Comparison of ENCODE assay signal across 1 fruit fly cellular context in genomic region chrX:14743819-14744218, dm6.
TF ChIP-seq lines count a peak whose summit lies in the region.

No protein-coding gene starts in this region.

TF ChIP-seq in whole organism, embryonic, 481 proteins besides CTCF, POLR2A, EP300 and RAD21 (continued from another document):
- no peak for TF ChIP-seq ken (GFP tag; IDR thresholded peaks at IDR 0.05; lab: Robert Waterston, UW)
- TF ChIP-seq Xbp1 (GFP tag; optimal IDR thresholded peaks at IDR 0.05; lab: Kevin White, UChicago): peak; percentile 33
- peak; percentile 39 for TF ChIP-seq CG17385 (GFP tag; optimal IDR thresholded peaks at IDR 0.05; lab: Kevin White, UChicago)
- TF ChIP-seq bbx (GFP tag; IDR thresholded peaks at IDR 0.05; lab: Robert Waterston, UW; ENCODE audit: partially characterized antibody): no peak
- no peak for TF ChIP-seq HLH4C (GFP tag; IDR thresholded peaks at IDR 0.05; lab: Robert Waterston, UW; ENCODE audit: partially characterized antibody)
- TF ChIP-seq CG3407 (GFP tag; optimal IDR thresholded peaks at IDR 0.05; lab: Kevin White, UChicago): peak; percentile 25
- TF ChIP-seq CG18619 (GFP tag; optimal IDR thresholded peaks at IDR 0.05; lab: Kevin White, UChicago): peak; percentile 40
- peak; percentile 73 for TF ChIP-seq CG7839 (tag; optimal IDR thresholded peaks at IDR 0.05; lab: Kevin White, UChicago)
- TF ChIP-seq H15 (GFP tag; IDR thresholded peaks at IDR 0.05; lab: Robert Waterston, UW): 0 out of 3 replicates have a peak, but pooled peaks have one; percentile 16
- TF ChIP-seq CG2199 (GFP tag; IDR thresholded peaks at IDR 0.05; lab: Robert Waterston, UW): no peak
- TF ChIP-seq tio (GFP tag; optimal IDR thresholded peaks at IDR 0.05; lab: Kevin White, UChicago): peak; percentile 38
- TF ChIP-seq CG6254 (GFP tag; optimal IDR thresholded peaks at IDR 0.05; lab: Kevin White, UChicago): peak; percentile 34
- no peak for TF ChIP-seq Elba2 (GFP tag; optimal IDR thresholded peaks at IDR 0.05; lab: Kevin White, UChicago)
- no peak for TF ChIP-seq her (GFP tag; optimal IDR thresholded peaks at IDR 0.05; lab: Kevin White, UChicago)
- no peak for TF ChIP-seq Stat92E (GFP tag; optimal IDR thresholded peaks at IDR 0.05; lab: Kevin White, UChicago)
- no peak for TF ChIP-seq Lim3 (GFP tag; IDR thresholded peaks at IDR 0.05; lab: Robert Waterston, UW)
- no peak for TF ChIP-seq CG3065 (GFP tag; optimal IDR thresholded peaks at IDR 0.05; lab: Kevin White, UChicago)
- TF ChIP-seq ase (GFP tag; IDR thresholded peaks at IDR 0.05; lab: Robert Waterston, UW): no peak
